Worm (Caenorhabditis elegans) whole organism, dauer: ENCODE results near the gene F41E6.1.

Experiments
- unc-62 ChIP-seq: sonication (generic microtip); optimal IDR thresholded peaks from 2 replicates; lab custom pipeline; 2017; ENCODE audit warnings: missing biosample characterization, missing genetic modification reagents, missing genetic modification characterization

Gene F41E6.1

DNA sequence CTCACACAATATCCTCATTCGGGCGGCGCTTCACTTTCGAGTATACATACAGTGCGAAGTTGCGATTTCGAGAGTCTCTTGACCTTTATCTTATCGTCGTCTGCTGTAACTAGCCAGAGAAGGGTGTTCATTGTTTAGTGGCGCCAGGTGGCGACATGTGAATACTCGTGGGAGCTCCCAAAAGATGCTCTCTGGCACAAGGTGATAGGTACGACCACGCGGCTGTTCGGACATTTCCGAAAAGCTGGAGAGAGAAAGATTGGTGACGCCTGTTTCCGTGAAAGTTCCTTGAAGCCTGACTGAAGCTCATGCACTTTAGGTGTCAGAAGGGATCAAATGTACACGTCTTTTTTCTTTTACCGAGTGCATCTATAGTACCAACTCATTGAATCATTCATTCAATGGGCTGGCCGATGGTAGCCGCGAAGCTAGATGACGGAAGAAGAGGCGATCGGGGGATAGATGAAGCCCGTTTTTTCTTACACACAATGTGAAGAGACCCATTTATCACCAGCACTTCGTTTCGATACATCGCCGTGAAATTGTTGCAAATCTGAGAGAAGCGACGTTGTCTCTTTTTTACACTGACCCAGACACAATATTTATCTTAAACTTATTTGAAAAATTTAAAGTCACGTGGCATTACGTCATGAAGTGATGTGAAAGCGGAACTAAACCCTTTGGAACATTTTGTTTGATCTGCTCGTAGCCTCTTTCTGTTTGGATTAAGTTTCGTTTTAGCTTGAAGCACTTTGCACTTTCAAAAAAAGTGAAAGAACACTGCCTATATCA lies 45.0 kb downstream of the F41E6.1 start:
- TF ChIP-seq unc-62 (GFP tag; lab: Kevin White, UChicago): no peak

DNA sequence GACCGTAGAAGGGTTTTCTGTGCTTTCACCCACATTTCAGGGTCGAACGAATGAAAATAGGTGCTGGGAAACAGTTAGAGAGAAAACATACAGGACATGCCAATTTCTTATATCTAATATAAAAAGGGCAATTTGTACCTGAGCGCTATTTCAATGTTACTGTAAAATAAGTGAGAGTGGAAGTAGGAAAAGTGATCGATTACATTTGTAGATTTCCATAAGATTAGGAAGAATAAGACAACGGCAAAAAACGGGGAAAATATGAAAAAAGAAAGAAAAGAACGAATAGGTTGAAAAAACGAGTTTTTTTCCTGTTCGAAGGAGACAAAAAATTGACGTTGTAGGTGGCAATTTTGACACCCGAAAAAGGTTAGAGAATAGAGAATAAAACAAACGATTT lies 45.8 kb downstream of the F41E6.1 start:
- TF ChIP-seq unc-62 (GFP tag; lab: Kevin White, UChicago): no peak

DNA sequence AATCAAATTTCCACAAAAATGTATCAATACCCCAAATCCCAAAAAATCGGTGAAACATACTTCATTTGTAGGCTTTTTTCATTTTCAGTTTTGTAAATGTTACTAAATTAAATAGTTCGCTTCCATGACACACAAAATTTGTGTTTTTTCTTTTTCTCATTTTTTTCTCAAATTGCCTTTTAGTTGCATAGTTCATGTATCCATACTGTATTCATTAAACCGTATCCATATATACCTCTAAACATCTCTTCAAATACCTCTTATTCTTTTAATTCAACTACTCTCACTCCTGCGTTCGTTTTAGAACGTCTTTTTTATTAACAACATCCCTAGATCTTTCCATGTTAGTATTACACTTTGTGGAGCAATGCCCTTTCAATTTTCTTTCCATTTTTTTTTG lies 48.3 kb downstream of the F41E6.1 start:
- no peak for TF ChIP-seq unc-62 (GFP tag; lab: Kevin White, UChicago)

DNA sequence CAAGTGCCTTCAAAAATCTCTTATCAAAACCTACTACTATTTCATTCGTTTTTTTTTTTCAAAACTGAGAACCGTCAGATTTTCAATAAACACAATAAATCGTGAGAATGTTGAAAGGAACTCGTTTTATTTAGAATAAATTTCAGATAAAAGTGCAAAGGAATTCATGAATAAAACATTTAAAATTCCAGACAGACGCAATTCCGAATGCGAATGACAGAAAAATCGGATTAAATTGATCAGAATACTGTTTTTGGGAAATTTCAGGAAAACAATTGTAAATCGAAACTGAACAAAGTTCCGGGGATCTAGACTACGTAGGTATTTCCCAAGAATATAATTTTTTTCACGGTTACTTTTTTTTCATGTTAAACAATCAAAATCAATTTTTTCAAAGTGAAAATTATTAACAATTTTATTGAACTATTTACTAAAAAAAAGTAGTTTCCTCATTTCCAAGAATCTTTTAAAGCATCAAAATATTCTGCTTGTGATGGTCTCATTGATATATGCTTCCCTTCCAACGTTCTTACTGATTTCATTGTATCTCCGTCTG lies 49.2 kb downstream of the F41E6.1 start:
- TF ChIP-seq unc-62 (GFP tag; lab: Kevin White, UChicago): no peak
